Fruit fly (Drosophila melanogaster): ENCODE data around the gene CG11555.
A peak's percentile ranks its signal among the peaks of the same experiment; 100 is the strongest.

The CG11555 gene

dm6 chr2L:225386-225682 lies 48.3 kb upstream of the CG11555 start:
- TF ChIP-seq CG17385 (GFP tag; optimal IDR thresholded peaks at IDR 0.05) (no peak), HLH4C (GFP tag; IDR thresholded peaks at IDR 0.05; ENCODE audit: partially characterized antibody) (0 out of 3 replicates have a peak, but pooled peaks have one; percentile 4), ase (GFP tag; IDR thresholded peaks at IDR 0.05) (no peak), TFAM (GFP tag; optimal IDR thresholded peaks at IDR 0.05) (no peak), CG10979 (tag; optimal IDR thresholded peaks at IDR 0.05) (no peak)

- peak; percentile 15 for TF ChIP-seq Ets65A (GFP tag)
- TF ChIP-seq HLH54F (GFP tag; optimal IDR thresholded peaks at IDR 0.05), result no peak
These were observed 45.4 kb upstream of the CG11555 start for dm6 chr2L:228246-228645.

dm6 chr2L:232187-232586 lies 41.4 kb upstream of the CG11555 start, which contains the start of gene CG13693:
CG13693 (plus strand) TSS chr2L:232487.
- TF ChIP-seq croc (GFP tag; conservative IDR thresholded peaks at IDR 0.05) (no peak), CG32532 (GFP tag; IDR thresholded peaks at IDR 0.05) (no peak), CG12299 (tag; optimal IDR thresholded peaks at IDR 0.05) (no peak), CG15514 (GFP tag; optimal IDR thresholded peaks at IDR 0.05) (no peak), dm (GFP tag; optimal IDR thresholded peaks at IDR 0.05) (no peak), CG42726 (GFP tag; IDR thresholded peaks at IDR 0.05; ENCODE audit: partially characterized antibody) (no peak), Elba2 (GFP tag; optimal IDR thresholded peaks at IDR 0.05) (no peak), trem (tag; optimal IDR thresholded peaks at IDR 0.05) (no peak), knrl (GFP tag; IDR thresholded peaks at IDR 0.05; ENCODE audit: partially characterized antibody) (no peak), CG17359 (tag; optimal IDR thresholded peaks at IDR 0.05) (no peak)

- TF ChIP-seq NC2α (GFP tag; optimal IDR thresholded peaks at IDR 0.05), result no peak
- peak; percentile 87 for TF ChIP-seq Ets65A (GFP tag)
These were observed 33.4 kb upstream of the CG11555 start for dm6 chr2L:240176-240769.

dm6 chr2L:241415-241814 lies 32.2 kb upstream of the CG11555 start:
- TF ChIP-seq odd (GFP tag; optimal IDR thresholded peaks at IDR 0.05) (no peak), Spps (tag; optimal IDR thresholded peaks at IDR 0.05) (no peak), ab (GFP tag; optimal IDR thresholded peaks at IDR 0.05) (no peak), Bteb2 (GFP tag; optimal IDR thresholded peaks at IDR 0.05) (no peak), dimm (GFP tag; IDR thresholded peaks at IDR 0.05) (no peak)

- TF ChIP-seq pros (GFP tag; optimal IDR thresholded peaks at IDR 0.05) (peak; percentile 22), ac (GFP tag; optimal IDR thresholded peaks at IDR 0.05) (no peak), onecut (GFP tag; IDR thresholded peaks at IDR 0.05) (peak; percentile 91), Hand (GFP tag; optimal IDR thresholded peaks at IDR 0.05) (no peak), BEAF-32 (GFP tag; optimal IDR thresholded peaks at IDR 0.05) (no peak), trh (GFP tag; optimal IDR thresholded peaks at IDR 0.05) (no peak), CG12769 (tag; optimal IDR thresholded peaks at IDR 0.05) (no peak), nerfin-1 (tag; optimal IDR thresholded peaks at IDR 0.05) (peak; percentile 11), chm (GFP tag; IDR thresholded peaks at IDR 0.05) (peak; percentile 33; the same call in 1 of the 2 replicates), CG12071 (GFP tag; optimal IDR thresholded peaks at IDR 0.05) (no peak), MBD-R2 (GFP tag; IDR thresholded peaks at IDR 0.05) (0 out of 2 replicates have a peak, but pooled peaks have one; percentile 36), yki (optimal IDR thresholded peaks at IDR 0.05) (no peak), chinmo (GFP tag; IDR thresholded peaks at IDR 0.05; ENCODE audit: partially characterized antibody) (0 out of 4 replicates have a peak, but pooled peaks have one; percentile 52), CG13775 (GFP tag; optimal IDR thresholded peaks at IDR 0.05) (no peak)
These were observed 30.5 kb upstream of the CG11555 start for dm6 chr2L:243123-243522.
